Worm (Caenorhabditis elegans) whole organism, midembryonic: Measurements from ENCODE around the gene Y71H2AM.25.
"Not testable (repeated sequence)": the region's sequence is repeated elsewhere in the genome, so short reads cannot be mapped to it uniquely, and the experiment has no call there.

Experiments used
- T22C8.4 ChIP-seq: fragments of 200-800 bp; sonication (Bioruptor generic); IDR thresholded peaks from 2 replicates; pipeline ENCODE4 v1.3.6; 2022; ENCODE audit warnings: missing genetic modification characterization, missing compliant biosample characterization
- cog-1 ChIP-seq: sonication (generic microtip); optimal IDR thresholded peaks from 2 replicates; lab custom pipeline; 2016; ENCODE audit warnings: missing genetic modification characterization, missing compliant biosample characterization
- flt-1 ChIP-seq: fragments of 200-800 bp; sonication (Bioruptor generic); IDR thresholded peaks from 2 replicates; pipeline ENCODE4 v1.3.6; 2022; ENCODE audit warnings: missing genetic modification characterization, missing compliant biosample characterization
- klf-2 ChIP-seq: fragments of 200-800 bp; sonication (Bioruptor generic); conservative IDR thresholded peaks from 2 replicates; pipeline ENCODE4 v1.3.6; 2022; ENCODE audit warnings: missing genetic modification reagents, missing genetic modification characterization, missing compliant biosample characterization
- med-1 ChIP-seq: sonication (generic microtip); optimal IDR thresholded peaks from 2 replicates; lab custom pipeline; 2017; ENCODE audit warnings: missing genetic modification characterization, mild to moderate bottlenecking, missing compliant biosample characterization, antibody characterized with exemption, missing genetic modification reagents; ENCODE audit not compliant: insufficient read depth
- ref-1 ChIP-seq: fragments of 200-800 bp; sonication (Bioruptor generic); conservative IDR thresholded peaks from 2 replicates; pipeline ENCODE4 v1.3.6; 2022; ENCODE audit warnings: missing genetic modification reagents, missing genetic modification characterization, missing compliant biosample characterization
- tab-1 ChIP-seq: fragments of 200-800 bp; sonication (Bioruptor generic); IDR thresholded peaks from 2 replicates; pipeline ENCODE4 v1.3.6; 2022; ENCODE audit warnings: missing genetic modification characterization, missing compliant biosample characterization
- ztf-23 ChIP-seq: fragments of 200-800 bp; sonication (Bioruptor generic); IDR thresholded peaks from 2 replicates; pipeline ENCODE4 v1.3.6; 2022; ENCODE audit warnings: missing genetic modification reagents, missing genetic modification characterization, missing compliant biosample characterization
- ztf-29 ChIP-seq: fragments of 200-800 bp; sonication (Bioruptor generic); IDR thresholded peaks from 2 replicates; pipeline ENCODE4 v1.3.6; 2022; ENCODE audit warnings: missing genetic modification reagents, missing genetic modification characterization, missing compliant biosample characterization

Gene Y71H2AM.25

ce11 chrIII:2832483-2832882 lies 30.2 kb downstream of the Y71H2AM.25 start, which contains the start of gene Y71H2AM.29:
Gene Y71H2AM.29 (plus strand): TSS chrIII:2832783.
- TF ChIP-seq klf-2 (no peak), ztf-23 (GFP tag; lab: Robert Waterston, UW) (no peak), tab-1 (GFP tag; lab: Robert Waterston, UW) (no peak)

DNA sequence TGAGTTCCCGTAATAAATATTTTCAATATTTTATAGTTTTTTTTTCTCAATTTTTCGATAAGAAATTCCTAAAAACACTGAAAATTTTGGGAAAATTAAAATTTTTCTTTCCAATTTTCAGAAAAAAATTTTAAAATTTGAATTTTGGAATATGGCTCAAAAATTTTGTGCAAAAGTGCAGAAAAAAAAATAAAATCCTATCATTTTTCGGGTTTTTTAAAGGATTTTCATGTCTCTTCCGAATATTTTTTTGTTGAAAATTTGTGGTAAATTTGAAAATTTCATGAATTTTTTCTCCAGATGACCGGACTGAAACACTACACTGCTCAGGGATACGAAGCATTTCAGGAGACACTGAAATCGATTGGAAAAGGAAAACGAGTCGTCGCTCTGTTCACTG lies 32.1 kb downstream of the Y71H2AM.25 start, which contains the start of gene txdc-17:
txdc-17 (plus strand) TSS at position 301 of the 400 bp plus-strand sequence.
- TF ChIP-seq cog-1 (no peak), tab-1 (GFP tag; lab: Robert Waterston, UW) (no peak)

DNA sequence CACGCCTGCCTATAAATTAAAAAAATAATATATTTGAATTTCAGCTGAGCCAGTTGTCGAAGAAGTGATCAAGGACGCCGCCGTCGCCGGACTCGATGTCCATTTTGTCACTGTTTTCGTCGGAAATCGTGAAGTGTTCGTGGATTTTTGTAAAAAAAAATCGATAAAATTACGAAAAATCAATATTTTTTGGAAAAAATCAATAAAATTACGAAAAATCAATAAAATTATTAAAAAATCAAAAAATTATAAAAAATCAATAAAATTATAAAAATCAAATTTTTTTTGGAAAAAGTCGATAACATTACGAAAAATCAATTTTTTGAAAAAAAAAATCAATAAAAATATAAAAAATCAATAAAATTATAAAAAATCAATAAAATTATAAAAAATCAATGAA lies 32.7 kb downstream of the Y71H2AM.25 start:
- no peak for TF ChIP-seq ztf-23 (GFP tag; lab: Robert Waterston, UW)
- no peak for TF ChIP-seq klf-2
- TF ChIP-seq ref-1: no peak
- TF ChIP-seq T22C8.4 (GFP tag; lab: Robert Waterston, UW): peak; percentile 77
- TF ChIP-seq cog-1: no peak

DNA sequence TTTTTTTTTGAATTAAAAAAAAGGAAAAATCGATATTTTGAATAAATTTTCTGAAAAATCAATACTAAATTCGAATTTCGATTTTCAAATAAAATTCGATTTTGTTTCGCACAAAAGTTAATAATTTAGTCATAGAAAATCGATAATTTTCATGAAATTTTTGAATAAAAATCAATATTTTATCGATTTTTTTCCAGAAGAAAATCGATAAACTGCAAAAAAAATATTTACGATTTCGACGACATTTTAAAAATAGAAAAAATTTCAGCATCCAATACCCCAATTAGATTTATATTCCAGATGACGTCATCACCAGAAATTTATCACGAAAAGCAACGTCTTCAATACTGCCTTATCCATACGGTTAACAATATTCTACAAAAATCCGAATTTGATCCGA lies 34.1 kb downstream of the Y71H2AM.25 start, which contains the start of gene josd-1:
josd-1 (plus strand) TSS at position 301 of the 400 bp plus-strand sequence.
- no peak for TF ChIP-seq flt-1 (GFP tag; lab: Robert Waterston, UW)
- TF ChIP-seq tab-1 (GFP tag; lab: Robert Waterston, UW): no peak
- TF ChIP-seq ref-1: no peak
- TF ChIP-seq ztf-23 (GFP tag; lab: Robert Waterston, UW): no peak
- TF ChIP-seq ztf-29 (GFP tag; lab: Robert Waterston, UW): no peak
- TF ChIP-seq T22C8.4 (GFP tag; lab: Robert Waterston, UW): no peak; the same call in 1 of the 2 replicates
- TF ChIP-seq med-1: no peak
- no peak for TF ChIP-seq klf-2
- TF ChIP-seq cog-1: no peak

ce11 chrIII:2836742-2837416 lies 34.6 kb downstream of the Y71H2AM.25 start:
- peak; percentile 100 for TF ChIP-seq T22C8.4 (GFP tag; lab: Robert Waterston, UW)

ce11 chrIII:2840877-2841540 lies 38.7 kb downstream of the Y71H2AM.25 start, which contains the start of gene Y71H2AR.2:
Gene Y71H2AR.2 (minus strand): TSS chrIII:2840927.
- no peak for TF ChIP-seq klf-2
- TF ChIP-seq flt-1 (GFP tag; lab: Robert Waterston, UW): no peak
- no peak for TF ChIP-seq T22C8.4 (GFP tag; lab: Robert Waterston, UW)
- TF ChIP-seq ztf-23 (GFP tag; lab: Robert Waterston, UW): no peak
- no peak for TF ChIP-seq tab-1 (GFP tag; lab: Robert Waterston, UW)
- no peak for TF ChIP-seq ref-1
- no peak for TF ChIP-seq cog-1
- no peak for TF ChIP-seq ztf-29 (GFP tag; lab: Robert Waterston, UW)

DNA sequence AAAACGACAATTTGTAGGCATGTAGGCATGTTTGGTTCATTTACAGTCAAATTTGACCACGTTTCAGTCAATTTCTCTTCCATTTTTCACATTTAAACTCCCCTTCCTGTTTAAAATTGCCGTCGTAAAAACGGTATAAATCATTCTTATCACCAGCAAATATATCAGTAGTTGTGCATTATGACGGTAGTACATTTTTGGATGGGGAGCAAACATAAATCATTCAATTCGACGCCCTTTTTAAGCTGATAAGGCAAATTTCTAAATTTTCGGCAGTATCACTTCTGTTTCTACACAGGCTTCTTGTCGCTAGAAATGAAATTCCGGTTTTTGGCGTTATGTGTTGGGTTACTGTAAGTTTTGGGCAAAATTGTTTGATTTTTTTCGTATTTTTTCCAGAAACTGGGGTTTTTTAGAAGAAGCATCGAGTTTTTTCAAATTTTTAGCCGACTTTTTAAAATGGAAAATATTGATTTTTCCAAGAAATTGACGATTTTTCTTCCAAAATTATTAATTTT lies 39.6 kb downstream of the Y71H2AM.25 start, which contains the start of gene H34I24.2:
H34I24.2 (plus strand) TSS at position 189 of the 518 bp plus-strand sequence.
- no peak for TF ChIP-seq klf-2
- TF ChIP-seq ztf-29 (GFP tag; lab: Robert Waterston, UW): no peak
- TF ChIP-seq flt-1 (GFP tag; lab: Robert Waterston, UW): no peak
- no peak for TF ChIP-seq cog-1
- no peak for TF ChIP-seq tab-1 (GFP tag; lab: Robert Waterston, UW)
- no peak for TF ChIP-seq ztf-23 (GFP tag; lab: Robert Waterston, UW)
- no peak for TF ChIP-seq ref-1
- no peak for TF ChIP-seq T22C8.4 (GFP tag; lab: Robert Waterston, UW)
- TF ChIP-seq med-1: no peak

ce11 chrIII:2846747-2847146 lies 44.5 kb downstream of the Y71H2AM.25 start, which contains the start of gene H34I24.1:
Gene H34I24.1 (plus strand): TSS chrIII:2847047.
- not testable (repeated sequence) for TF ChIP-seq flt-1 (GFP tag; lab: Robert Waterston, UW); ztf-23 (GFP tag; lab: Robert Waterston, UW); ref-1
